Worm (Caenorhabditis elegans) whole organism, early embryonic: Measurements from ENCODE around the gene K06G5.3.

Experiments used
- ceh-13 ChIP-seq: fragments of 200-800 bp; sonication (Bioruptor generic); optimal IDR thresholded peaks from 2 replicates; lab custom pipeline; 2018; ENCODE audit warnings: mild to moderate bottlenecking, missing genetic modification characterization, missing compliant biosample characterization
- ets-7 ChIP-seq: sonication (generic microtip); optimal IDR thresholded peaks from 2 replicates; lab custom pipeline; 2016; ENCODE audit warnings: missing genotype, missing genetic modification characterization, missing compliant biosample characterization
- pes-1 ChIP-seq: fragments of 200-800 bp; sonication (Bioruptor generic); IDR thresholded peaks from 2 replicates; pipeline ENCODE4 v1.3.6; 2022; ENCODE audit warnings: missing genetic modification reagents, missing genetic modification characterization, missing compliant biosample characterization
- sea-1 ChIP-seq: fragments of 200-800 bp; sonication (Bioruptor generic); conservative IDR thresholded peaks from 2 replicates; pipeline ENCODE4 v1.3.6; 2022; ENCODE audit warnings: missing genetic modification characterization, missing compliant biosample characterization
- tbx-11 ChIP-seq: fragments of 200-800 bp; sonication (Bioruptor generic); IDR thresholded peaks from 2 replicates; pipeline ENCODE4 v1.3.6; 2022; ENCODE audit warnings: missing genetic modification characterization, missing compliant biosample characterization
- tra-4 ChIP-seq: sonication (generic microtip); optimal IDR thresholded peaks from 2 replicates; lab custom pipeline; 2017; ENCODE audit warnings: missing genetic modification characterization, missing compliant biosample characterization

ce11 chrX:14263473-14263872 lies 40.4 kb upstream of the K06G5.3 start, which contains the start of gene E02H4.8:
- no peak for TF ChIP-seq ets-7 (tag; lab: Kevin White, UChicago)
- TF ChIP-seq tra-4 (tag; lab: Kevin White, UChicago) = no peak
- no peak for TF ChIP-seq sea-1 (GFP tag; lab: Robert Waterston, UW)
- TF ChIP-seq ceh-13 (GFP tag; lab: Kevin White, UChicago) = no peak
- no peak for TF ChIP-seq pes-1 (GFP tag; lab: Robert Waterston, UW)
- no peak for TF ChIP-seq tbx-11 (GFP tag; lab: Robert Waterston, UW)
